Fruit fly (Drosophila melanogaster) S2 (cell line): ENCODE results near the gene CG3337.

Source experiments
- CG8478 ChIP-seq: fragments of >200 bp; optimal IDR thresholded peaks from 2 replicates; lab custom pipeline; 2018
- CTCF ChIP-seq, 2 experiments: fragments of >200 bp; optimal IDR thresholded peaks; 2 replicates each; lab custom pipeline; 2018

dm6 chr3R:21190797-21191401, 32.5 kb downstream of the CG3337 start:
- no peak for TF ChIP-seq CG8478 (lab: Kevin White, UChicago)
- no peak for TF ChIP-seq CTCF (optimal IDR thresholded peaks at IDR 0.05; lab: Kevin White, UChicago)
